Worm (Caenorhabditis elegans) whole organism, L1 larva: ENCODE data around the gene F57C2.4.

Experiments used
- ceh-82 ChIP-seq, 3 experiments: fragments of 150-350 bp in 1 of 3; sonication (generic microtip) in 2 of 3; optimal IDR thresholded peaks; 2 replicates each; lab custom pipeline; 2014 to 2017; ENCODE audit warnings: missing biosample characterization in 3 of 3, missing genetic modification characterization in 3 of 3
- elt-3 ChIP-seq, 6 experiments: fragments of 150-350 bp in 1 of 6; sonication (generic microtip); optimal IDR thresholded peaks; 2 replicates each; lab custom pipeline; 2017 to 2018; ENCODE audit warnings: missing biosample characterization in 6 of 6, missing genetic modification characterization in 6 of 6, inconsistent platforms in 1 of 6
- fkh-4 ChIP-seq: sonication (generic microtip); optimal IDR thresholded peaks from 2 replicates; lab custom pipeline; 2016; ENCODE audit warnings: missing compliant biosample characterization, missing genetic modification characterization, borderline replicate concordance
- hlh-4 ChIP-seq: sonication (generic microtip); optimal IDR thresholded peaks from 2 replicates; lab custom pipeline; 2016; ENCODE audit warnings: mild to moderate bottlenecking, missing genetic modification characterization, missing compliant biosample characterization
- irx-1 ChIP-seq: sonication (generic microtip); optimal IDR thresholded peaks from 2 replicates; lab custom pipeline; 2016; ENCODE audit warnings: missing genetic modification characterization, missing compliant biosample characterization
- lin-13 ChIP-seq: fragments of 150-350 bp; optimal IDR thresholded peaks from 2 replicates; lab custom pipeline; 2014; ENCODE audit warnings: missing biosample characterization, missing genetic modification reagents, missing genetic modification characterization
- skn-1 ChIP-seq: fragments of 150-350 bp; optimal IDR thresholded peaks from 2 replicates; lab custom pipeline; 2014; ENCODE audit warnings: missing biosample characterization, missing genetic modification characterization
- snpc-4 ChIP-seq: fragments of 150-350 bp; optimal IDR thresholded peaks from 2 replicates; lab custom pipeline; 2014; ENCODE audit warnings: missing biosample characterization, missing genetic modification characterization
- tlp-1 ChIP-seq: fragments of 150-350 bp; optimal IDR thresholded peaks from 2 replicates; lab custom pipeline; 2014; ENCODE audit warnings: missing biosample characterization, missing genetic modification characterization
- unc-62 ChIP-seq: fragments of 150-350 bp; optimal IDR thresholded peaks from 2 replicates; lab custom pipeline; 2014; ENCODE audit warnings: missing biosample characterization, missing genetic modification reagents, missing genetic modification characterization
- unc-98 ChIP-seq: fragments of 200-800 bp; sonication (Bioruptor generic); IDR thresholded peaks from 2 replicates; pipeline ENCODE4 v1.3.6; 2022; ENCODE audit warnings: missing genetic modification characterization, missing compliant biosample characterization
- xbp-1 ChIP-seq: sonication (generic microtip); optimal IDR thresholded peaks from 2 replicates; lab custom pipeline; 2016; ENCODE audit warnings: missing genetic modification characterization, missing compliant biosample characterization

ce11 chrII:14492592-14493196 is 32.4 kb upstream of the F57C2.4 start:
- TF ChIP-seq ceh-82 (tag; optimal IDR thresholded peaks at IDR 0.05; lab: Kevin White, UChicago) (no peak), skn-1 (tag; lab: Kevin White, UChicago) (no peak), xbp-1 (tag; lab: Kevin White, UChicago) (no peak), elt-3 (tag; optimal IDR thresholded peaks at IDR 0.05; lab: Kevin White, UChicago) (no peak), tlp-1 (tag; lab: Kevin White, UChicago) (no peak), irx-1 (tag; lab: Kevin White, UChicago) (no peak), fkh-4 (tag; lab: Kevin White, UChicago) (no peak), unc-98 (GFP tag; lab: Robert Waterston, UW) (no peak), lin-13 (GFP tag; lab: Kevin White, UChicago) (no peak), hlh-4 (tag; lab: Kevin White, UChicago) (no peak), snpc-4 (tag; lab: Kevin White, UChicago) (no peak), unc-62 (GFP tag; lab: Kevin White, UChicago) (no peak)
